Worm (Caenorhabditis elegans) whole organism, L4 larva: ENCODE measurements around the gene scl-7.
A peak's percentile ranks its signal among the peaks of the same experiment; 100 is the strongest.

Source experiments
- aha-1 ChIP-seq: fragments of 150-350 bp; peaks from one replicate; lab custom pipeline; 2014; ENCODE audit warnings: missing biosample characterization, missing genetic modification characterization
- nhr-28 ChIP-seq: fragments of 150-350 bp; optimal IDR thresholded peaks from 2 replicates; lab custom pipeline; 2014; ENCODE audit warnings: missing biosample characterization, missing genetic modification characterization
- pqm-1 ChIP-seq: sonication (generic microtip); optimal IDR thresholded peaks from 2 replicates; lab custom pipeline; 2017; ENCODE audit warnings: missing biosample characterization, missing genetic modification characterization
- unc-130 ChIP-seq: sonication (generic microtip); optimal IDR thresholded peaks from 2 replicates; lab custom pipeline; 2016; ENCODE audit warnings: missing genetic modification reagents, missing genetic modification characterization, missing compliant biosample characterization
- unc-62 ChIP-seq, 3 experiments: fragments of 150-350 bp in 1 of 3; sonication (generic microtip); optimal IDR thresholded peaks in 2 of 3; peaks in 1 of 3; 1 replicate in 1 of 3; 2 replicates in 2 of 3; lab custom pipeline; 2014 to 2017; ENCODE audit warnings: missing biosample characterization in 3 of 3, missing genetic modification characterization in 3 of 3, missing genetic modification reagents in 3 of 3, missing genotype in 1 of 3
- vab-7 ChIP-seq: fragments of 200-800 bp; sonication (Bioruptor generic); IDR thresholded peaks from 2 replicates; pipeline ENCODE4 v1.3.6; 2022; ENCODE audit warnings: missing genetic modification reagents, missing genetic modification characterization, missing compliant biosample characterization

DNA sequence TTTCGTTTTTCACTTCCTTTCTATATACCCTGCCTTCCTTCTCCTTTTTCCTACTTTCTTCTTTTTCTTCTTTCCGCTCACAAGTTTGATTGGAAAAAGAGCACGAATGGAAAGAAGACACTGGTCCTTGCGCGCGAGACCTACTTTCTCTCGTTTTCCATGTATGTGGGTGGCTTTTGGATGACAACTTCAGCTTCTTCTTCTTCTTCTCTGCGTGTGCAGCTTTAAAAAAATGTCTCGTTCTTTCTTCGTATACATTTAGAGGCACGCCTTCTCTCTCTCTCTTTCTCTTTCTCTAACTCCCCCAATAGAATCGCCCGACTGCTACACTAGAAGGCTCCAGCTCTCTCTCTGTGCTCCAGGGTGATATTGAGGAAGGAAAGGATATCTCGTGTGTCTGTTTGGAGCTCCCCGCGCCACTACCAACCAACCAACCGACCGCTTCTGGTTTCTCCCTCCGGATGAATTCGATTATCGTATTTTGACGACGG, 44.3 kb upstream of the scl-7 start:
- TF ChIP-seq nhr-28 (tag; lab: Kevin White, UChicago) (no peak), unc-62 (GFP tag; optimal IDR thresholded peaks at IDR 0.05 in 1 of 2; lab: Kevin White, UChicago) (peak in 1 of 2 experiments; percentile 57), unc-62 (tag; optimal IDR thresholded peaks at IDR 0.05; lab: Kevin White, UChicago) (no peak), vab-7 (no peak), aha-1 (tag; lab: Kevin White, UChicago) (peak; percentile 90), pqm-1 (tag; lab: Kevin White, UChicago) (no peak), unc-130 (GFP tag; lab: Kevin White, UChicago) (no peak)
